Fruit fly (Drosophila melanogaster) whole organism, wandering third instar larva: ENCODE results near the gene CG11381.

ENCODE experiments used
- Abd-B ChIP-seq: fragments of >200 bp; optimal IDR thresholded peaks from 2 replicates; lab custom pipeline; 2017; ENCODE audit warnings: missing biosample characterization, missing genetic modification characterization
- CG32264 ChIP-seq: fragments of 200-800 bp; sonication (Bioruptor generic); optimal IDR thresholded peaks from 2 replicates; lab custom pipeline; 2016; ENCODE audit warnings: missing biosample characterization, missing genetic modification characterization
- Dfd ChIP-seq: fragments of >200 bp; optimal IDR thresholded peaks from 2 replicates; lab custom pipeline; 2017; ENCODE audit warnings: missing biosample characterization, missing genetic modification characterization
- Dif ChIP-seq: fragments of 200-275, 200-300 bp; sonication (Bioruptor generic); optimal IDR thresholded peaks from 2 replicates; lab custom pipeline; 2018; ENCODE audit warnings: missing biosample characterization, missing genetic modification characterization; ENCODE audit not compliant: partially characterized antibody
- GATAd ChIP-seq: sonication (Bioruptor generic); optimal IDR thresholded peaks from 2 replicates; lab custom pipeline; 2016; ENCODE audit warnings: missing biosample characterization, missing genetic modification characterization
- HLH106 ChIP-seq: fragments of 200-800 bp; optimal IDR thresholded peaks from 3 replicates; lab custom pipeline; 2019; ENCODE audit warnings: missing biosample characterization, mild to moderate bottlenecking, missing genetic modification characterization, moderate library complexity
- Hnf4 ChIP-seq: fragments of 200-800 bp; sonication (Bioruptor generic); optimal IDR thresholded peaks from 2 replicates; lab custom pipeline; 2016; ENCODE audit warnings: missing biosample characterization, mild to moderate bottlenecking, missing genetic modification characterization
- Hr78 ChIP-seq: fragments of >200 bp; optimal IDR thresholded peaks from 2 replicates; lab custom pipeline; 2017; ENCODE audit warnings: missing biosample characterization, missing genetic modification characterization
- Hr83 ChIP-seq: fragments of 200-300 bp; sonication (Bioruptor generic); optimal IDR thresholded peaks from 2 replicates; lab custom pipeline; 2016; ENCODE audit warnings: missing biosample characterization, mild to moderate bottlenecking, missing genetic modification characterization, moderate library complexity; ENCODE audit not compliant: poor library complexity, severe bottlenecking
- Jra ChIP-seq: sonication (Bioruptor generic); optimal IDR thresholded peaks from 2 replicates; lab custom pipeline; 2016; ENCODE audit warnings: missing biosample characterization, missing genetic modification characterization
- Mio ChIP-seq: sonication (Bioruptor generic); optimal IDR thresholded peaks from 2 replicates; lab custom pipeline; 2016; ENCODE audit warnings: missing biosample characterization, missing genetic modification characterization
- Myc ChIP-seq: fragments of >200 bp; optimal IDR thresholded peaks from 2 replicates; lab custom pipeline; 2017
- N ChIP-seq: fragments of >200 bp; optimal IDR thresholded peaks from 2 replicates; lab custom pipeline; 2018; ENCODE audit warnings: missing biosample characterization, missing external identifiers, missing genetic modification characterization
- OdsH ChIP-seq: fragments of 200-800 bp; sonication (Bioruptor generic); optimal IDR thresholded peaks from 2 replicates; lab custom pipeline; 2016; ENCODE audit warnings: missing biosample characterization, mild to moderate bottlenecking, missing genetic modification characterization
- Rel ChIP-seq, 2 experiments: fragments of 200-800 bp; sonication (Bioruptor generic) in 1 of 2; optimal IDR thresholded peaks; 2 replicates in 1 of 2; 3 replicates in 1 of 2; lab custom pipeline; 2016 to 2019; ENCODE audit warnings: mild to moderate bottlenecking in 2 of 2, missing biosample characterization in 2 of 2, missing genetic modification characterization in 2 of 2, moderate library complexity in 1 of 2
- Sp1 ChIP-seq: fragments of 200-800 bp; sonication (Bioruptor generic); optimal IDR thresholded peaks from 3 replicates; lab custom pipeline; 2019; ENCODE audit warnings: missing biosample characterization, mild to moderate bottlenecking, missing genetic modification characterization, moderate library complexity
- Vsx2 ChIP-seq: fragments of 200-300, 225-300 bp; sonication (Bioruptor generic); optimal IDR thresholded peaks from 2 replicates; lab custom pipeline; 2018; ENCODE audit warnings: missing biosample characterization, missing genetic modification characterization; ENCODE audit not compliant: partially characterized antibody
- br ChIP-seq: fragments of 200-800 bp; sonication (Bioruptor generic); optimal IDR thresholded peaks from 2 replicates; lab custom pipeline; 2016; ENCODE audit warnings: missing biosample characterization, missing genetic modification characterization
- dl ChIP-seq, 2 experiments: fragments of 175-275, 200-275 bp in 1 of 2; fragments of 200-275 bp in 1 of 2; sonication (Bioruptor generic); optimal IDR thresholded peaks; lab custom pipeline; 2018; ENCODE audit warnings: mild to moderate bottlenecking in 2 of 2, missing biosample characterization in 2 of 2, missing genetic modification characterization in 2 of 2, moderate library complexity in 2 of 2; ENCODE audit not compliant: partially characterized antibody in 2 of 2, insufficient read depth in 1 of 2
- dmrt93B ChIP-seq: fragments of 200-800 bp; sonication (Bioruptor generic); optimal IDR thresholded peaks from 2 replicates; lab custom pipeline; 2018; ENCODE audit warnings: missing biosample characterization, mild to moderate bottlenecking, missing genetic modification characterization
- ey ChIP-seq: fragments of 200-800 bp; sonication (Bioruptor generic); optimal IDR thresholded peaks from 2 replicates; lab custom pipeline; 2016; ENCODE audit warnings: missing biosample characterization, missing genetic modification characterization
- foxo ChIP-seq, 2 experiments: fragments of 200-800 bp; sonication (Bioruptor generic); optimal IDR thresholded peaks; 2 replicates in 1 of 2; 3 replicates in 1 of 2; lab custom pipeline; 2016 to 2017; ENCODE audit warnings: missing biosample characterization in 2 of 2, missing genetic modification characterization in 2 of 2
- fru ChIP-seq: fragments of 200-800 bp; sonication (Bioruptor generic); optimal IDR thresholded peaks from 3 replicates; lab custom pipeline; 2016; ENCODE audit warnings: missing biosample characterization, mild to moderate bottlenecking, missing genetic modification characterization
- h ChIP-seq: fragments of 200-800 bp; sonication (Bioruptor generic); optimal IDR thresholded peaks from 3 replicates; lab custom pipeline; 2016; ENCODE audit warnings: missing biosample characterization, mild to moderate bottlenecking, missing genetic modification characterization
- lola ChIP-seq: fragments of >200 bp; optimal IDR thresholded peaks from 2 replicates; lab custom pipeline; 2017; ENCODE audit warnings: missing biosample characterization, missing genetic modification characterization
- pan ChIP-seq: fragments of >200 bp; optimal IDR thresholded peaks from 2 replicates; lab custom pipeline; 2017
- psq ChIP-seq: fragments of 200-800 bp; sonication (Bioruptor generic); optimal IDR thresholded peaks from 3 replicates; lab custom pipeline; 2017; ENCODE audit warnings: missing biosample characterization, mild to moderate bottlenecking, missing genetic modification characterization, moderate library complexity
- rgr ChIP-seq: fragments of 200-800 bp; sonication (Bioruptor generic); optimal IDR thresholded peaks from 3 replicates; lab custom pipeline; 2016; ENCODE audit warnings: missing biosample characterization, mild to moderate bottlenecking, missing genetic modification characterization
- sage ChIP-seq: fragments of 200-800 bp; sonication (Bioruptor generic); optimal IDR thresholded peaks from 2 replicates; lab custom pipeline; 2016; ENCODE audit warnings: missing biosample characterization, mild to moderate bottlenecking, missing genetic modification characterization
- sv ChIP-seq: fragments of 200-800 bp; sonication (Bioruptor generic); optimal IDR thresholded peaks from 3 replicates; lab custom pipeline; 2016; ENCODE audit warnings: missing biosample characterization, missing genetic modification characterization
- tai ChIP-seq: sonication (Bioruptor generic); optimal IDR thresholded peaks from 2 replicates; lab custom pipeline; 2016; ENCODE audit warnings: missing biosample characterization, missing genetic modification characterization
- usp ChIP-seq: fragments of >200 bp; optimal IDR thresholded peaks from 2 replicates; lab custom pipeline; 2017; ENCODE audit warnings: missing biosample characterization, missing genetic modification characterization
- woc ChIP-seq: sonication (Bioruptor generic); optimal IDR thresholded peaks from 2 replicates; lab custom pipeline; 2016; ENCODE audit warnings: missing biosample characterization, mild to moderate bottlenecking, missing genetic modification characterization

Gene CG11381

DNA sequence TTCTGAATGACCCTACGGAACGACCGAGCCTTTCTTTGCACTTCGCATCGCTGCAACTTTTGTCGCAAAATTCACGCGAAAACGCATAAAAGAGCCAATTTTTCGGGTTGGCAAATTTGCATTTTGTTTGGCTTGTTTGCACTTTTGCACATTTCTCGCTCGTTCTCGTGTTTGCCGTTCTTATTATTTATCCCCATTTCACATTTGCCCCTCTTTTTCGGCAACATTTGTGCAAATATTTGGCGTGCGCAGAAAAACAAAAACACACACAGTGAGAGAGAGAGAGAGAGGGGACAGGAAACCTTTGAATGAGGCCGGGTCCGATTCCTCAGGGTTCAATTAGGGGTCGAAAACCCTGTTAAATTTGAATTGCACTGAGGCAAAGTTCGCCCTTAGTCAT lies 46.0 kb downstream of the CG11381 start:
- TF ChIP-seq Vsx2 (no peak), Dif (GFP tag; lab: Kevin White, UChicago) (no peak), Dfd (no peak), ey (GFP tag; lab: Kevin White, UChicago) (no peak), sage (GFP tag; lab: Kevin White, UChicago) (peak; percentile 8), foxo (GFP tag; optimal IDR thresholded peaks at IDR 0.05; lab: Kevin White, UChicago) (peak in 1 of 2 experiments; percentile 28), OdsH (GFP tag; lab: Kevin White, UChicago) (peak; percentile 52), Sp1 (peak; percentile 3), rgr (GFP tag; lab: Kevin White, UChicago) (peak; percentile 54), h (GFP tag; lab: Kevin White, UChicago) (peak; percentile 53), CG32264 (GFP tag; lab: Kevin White, UChicago) (no peak), psq (peak; percentile 56), Hnf4 (peak; percentile 30), Abd-B (GFP tag; lab: Kevin White, UChicago) (no peak), HLH106 (tag; lab: Kevin White, UChicago) (no peak), dmrt93B (GFP tag; lab: Kevin White, UChicago) (peak; percentile 5), Jra (GFP tag; lab: Kevin White, UChicago) (no peak), fru (GFP tag; lab: Kevin White, UChicago) (peak; percentile 32), br (GFP tag; lab: Kevin White, UChicago) (peak; percentile 17)

DNA sequence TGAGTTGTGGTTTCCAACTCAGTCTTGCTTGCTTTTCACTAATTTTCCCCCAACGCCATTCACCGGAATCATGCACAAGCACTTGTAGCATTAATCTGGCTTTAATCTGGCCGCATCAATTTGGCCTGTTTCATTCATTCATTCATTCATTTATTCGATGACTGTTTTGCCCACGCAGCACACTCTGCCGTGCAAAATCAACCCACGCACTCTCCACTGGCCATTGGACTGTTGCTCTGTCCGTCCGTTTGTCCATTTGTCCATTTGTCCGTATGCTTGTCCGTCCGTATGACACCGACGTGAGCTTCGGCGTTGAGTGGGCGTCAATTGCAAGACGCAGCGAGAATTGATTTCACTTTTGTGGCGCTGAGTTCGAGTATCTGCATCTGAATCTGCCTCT lies 46.5 kb downstream of the CG11381 start:
- TF ChIP-seq ey (GFP tag; lab: Kevin White, UChicago): no peak
- no peak for TF ChIP-seq Dif (GFP tag; lab: Kevin White, UChicago)
- no peak for TF ChIP-seq Dfd
- TF ChIP-seq usp (GFP tag; lab: Kevin White, UChicago): no peak
- TF ChIP-seq Rel (GFP tag; optimal IDR thresholded peaks at IDR 0.05; lab: Kevin White, UChicago): no peak
- TF ChIP-seq Rel (tag; optimal IDR thresholded peaks at IDR 0.05; lab: Kevin White, UChicago): no peak
- TF ChIP-seq woc (GFP tag; lab: Kevin White, UChicago): no peak
- no peak for TF ChIP-seq Sp1
- TF ChIP-seq dl (GFP tag; optimal IDR thresholded peaks at IDR 0.05; lab: Kevin White, UChicago; ENCODE audit: insufficient read depth in 1 of 2, partially characterized antibody in 2 of 2): no peak
- no peak for TF ChIP-seq lola (GFP tag; lab: Kevin White, UChicago)
- TF ChIP-seq HLH106 (tag; lab: Kevin White, UChicago): no peak
- no peak for TF ChIP-seq psq
- no peak for TF ChIP-seq Myc (lab: Kevin White, UChicago)
- no peak for TF ChIP-seq dmrt93B (GFP tag; lab: Kevin White, UChicago)
- TF ChIP-seq fru (GFP tag; lab: Kevin White, UChicago): no peak
- TF ChIP-seq N: no peak

- TF ChIP-seq CG32264 (GFP tag; lab: Kevin White, UChicago): no peak
- no peak for TF ChIP-seq tai (GFP tag; lab: Kevin White, UChicago)
- no peak for TF ChIP-seq usp (GFP tag; lab: Kevin White, UChicago)
- TF ChIP-seq Abd-B (GFP tag; lab: Kevin White, UChicago): no peak
- TF ChIP-seq pan (lab: Kevin White, UChicago): no peak
- no peak for TF ChIP-seq Vsx2
- no peak for TF ChIP-seq sv (GFP tag; lab: Kevin White, UChicago)
- no peak for TF ChIP-seq Hr83
- no peak for TF ChIP-seq Hr78 (GFP tag; lab: Kevin White, UChicago)
- no peak for TF ChIP-seq foxo (GFP tag; optimal IDR thresholded peaks at IDR 0.05; lab: Kevin White, UChicago)
- TF ChIP-seq Mio (GFP tag; lab: Kevin White, UChicago): no peak
- TF ChIP-seq woc (GFP tag; lab: Kevin White, UChicago): no peak
- no peak for TF ChIP-seq GATAd (GFP tag; lab: Kevin White, UChicago)
- TF ChIP-seq psq: peak; percentile 22
- peak; percentile 67 for TF ChIP-seq fru (GFP tag; lab: Kevin White, UChicago)
- TF ChIP-seq HLH106 (tag; lab: Kevin White, UChicago): no peak
- no peak for TF ChIP-seq dmrt93B (GFP tag; lab: Kevin White, UChicago)
- TF ChIP-seq OdsH (GFP tag; lab: Kevin White, UChicago): no peak
- TF ChIP-seq rgr (GFP tag; lab: Kevin White, UChicago): no peak
- TF ChIP-seq Rel (GFP tag; optimal IDR thresholded peaks at IDR 0.05; lab: Kevin White, UChicago): no peak
- TF ChIP-seq Rel (tag; optimal IDR thresholded peaks at IDR 0.05; lab: Kevin White, UChicago): peak; percentile 22
Observed at dm6 chrX:1252961-1253360, 49.4 kb downstream of the CG11381 start.
